Worm (Caenorhabditis elegans): ENCODE results near the gene Y19D10B.8.
"Not testable (repeated sequence)": the region's sequence is repeated elsewhere in the genome, so short reads cannot be mapped to it uniquely, and the experiment has no call there.

ce11 chrV:2330129-2330528 is 29.3 kb upstream of the Y19D10B.8 start, which contains the start of gene pud-1.1:
- TF ChIP-seq ces-1 (GFP tag; optimal IDR thresholded peaks at IDR 0.05); T20F7.1 (GFP tag; optimal IDR thresholded peaks at IDR 0.05); lim-7 (GFP tag; IDR thresholded peaks at IDR 0.05); nhr-11 (tag; optimal IDR thresholded peaks at IDR 0.05); F37D6.2 (tag; optimal IDR thresholded peaks at IDR 0.05); attf-4 (tag; optimal IDR thresholded peaks at IDR 0.05); daf-19 (GFP tag; conservative IDR thresholded peaks at IDR 0.05); ceh-82 (tag; optimal IDR thresholded peaks at IDR 0.05); lin-1 (GFP tag; IDR thresholded peaks at IDR 0.05); zip-2 (tag; optimal IDR thresholded peaks at IDR 0.05): not testable (repeated sequence)

All from whole organism, L4 larva.